Worm (Caenorhabditis elegans) whole organism, early embryonic: ENCODE data around the gene taf-11.1.

Experiments used
- B0310.2 ChIP-seq: sonication (generic microtip); optimal IDR thresholded peaks from 2 replicates; lab custom pipeline; 2016; ENCODE audit warnings: mild to moderate bottlenecking, missing genetic modification characterization, missing compliant biosample characterization
- F13C5.2 ChIP-seq: sonication (generic microtip); optimal IDR thresholded peaks from 2 replicates; lab custom pipeline; 2017; ENCODE audit warnings: mild to moderate bottlenecking, missing genetic modification characterization, inconsistent platforms, missing compliant biosample characterization
- ama-1 ChIP-seq: fragments of 150-350 bp; optimal IDR thresholded peaks from 2 replicates; lab custom pipeline; 2014
- ceh-13 ChIP-seq: fragments of 200-800 bp; sonication (Bioruptor generic); optimal IDR thresholded peaks from 2 replicates; lab custom pipeline; 2018; ENCODE audit warnings: mild to moderate bottlenecking, missing genetic modification characterization, missing compliant biosample characterization
- ceh-36 ChIP-seq: sonication (generic microtip); optimal IDR thresholded peaks from 2 replicates; lab custom pipeline; 2016; ENCODE audit warnings: missing genetic modification characterization, inconsistent platforms, missing compliant biosample characterization
- ets-7 ChIP-seq: sonication (generic microtip); optimal IDR thresholded peaks from 2 replicates; lab custom pipeline; 2016; ENCODE audit warnings: missing genotype, missing genetic modification characterization, missing compliant biosample characterization
- flt-1 ChIP-seq: fragments of 200-800 bp; sonication (Bioruptor generic); IDR thresholded peaks from 2 replicates; pipeline ENCODE4 v1.3.6; 2022; ENCODE audit warnings: missing genetic modification characterization, missing compliant biosample characterization
- hnd-1 ChIP-seq: sonication (generic microtip); optimal IDR thresholded peaks from 2 replicates; lab custom pipeline; 2016; ENCODE audit warnings: missing genetic modification characterization, missing compliant biosample characterization
- pes-1 ChIP-seq: fragments of 200-800 bp; sonication (Bioruptor generic); IDR thresholded peaks from 2 replicates; pipeline ENCODE4 v1.3.6; 2022; ENCODE audit warnings: missing genetic modification reagents, missing genetic modification characterization, missing compliant biosample characterization
- sea-1 ChIP-seq: fragments of 200-800 bp; sonication (Bioruptor generic); conservative IDR thresholded peaks from 2 replicates; pipeline ENCODE4 v1.3.6; 2022; ENCODE audit warnings: missing genetic modification characterization, missing compliant biosample characterization
- tbx-11 ChIP-seq: fragments of 200-800 bp; sonication (Bioruptor generic); IDR thresholded peaks from 2 replicates; pipeline ENCODE4 v1.3.6; 2022; ENCODE audit warnings: missing genetic modification characterization, missing compliant biosample characterization
- tbx-37 ChIP-seq: fragments of 200-800 bp; sonication (Bioruptor generic); conservative IDR thresholded peaks from 2 replicates; pipeline ENCODE4 v1.3.6; 2022; ENCODE audit warnings: missing genetic modification reagents, missing genetic modification characterization, missing compliant biosample characterization
- tra-4 ChIP-seq: sonication (generic microtip); optimal IDR thresholded peaks from 2 replicates; lab custom pipeline; 2017; ENCODE audit warnings: missing genetic modification characterization, missing compliant biosample characterization

DNA sequence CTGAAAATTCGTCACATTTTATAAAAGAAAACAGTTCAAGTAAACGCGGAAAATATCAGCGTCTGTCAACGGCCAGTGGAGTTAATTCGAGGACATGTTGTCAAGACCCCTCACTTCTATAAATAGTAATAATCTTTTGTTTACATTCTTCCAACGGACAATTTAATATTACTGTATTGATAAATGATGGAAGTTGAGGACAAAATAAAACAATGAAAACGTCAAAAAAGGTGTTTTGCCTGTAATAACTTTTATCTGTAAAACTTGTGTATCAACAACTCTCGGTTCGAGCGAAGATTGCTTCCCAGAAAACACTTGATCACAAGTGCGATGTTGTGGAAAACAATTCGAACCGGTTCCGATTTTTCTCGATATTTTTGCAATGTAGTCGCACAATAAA, 6.6 kb upstream of the taf-11.1 start:
- TF ChIP-seq hnd-1 (tag; lab: Kevin White, UChicago) (no peak), ama-1 (no peak), ceh-13 (GFP tag; lab: Kevin White, UChicago) (no peak), tbx-37 (GFP tag; lab: Robert Waterston, UW) (no peak), pes-1 (no peak), ceh-36 (no peak), tra-4 (tag; lab: Kevin White, UChicago) (no peak), B0310.2 (no peak), sea-1 (GFP tag; lab: Robert Waterston, UW) (no peak), flt-1 (no peak), F13C5.2 (tag; lab: Kevin White, UChicago) (no peak), tbx-11 (GFP tag; lab: Robert Waterston, UW) (no peak), ets-7 (tag; lab: Kevin White, UChicago) (no peak)
